Fruit fly (Drosophila melanogaster) whole organism, embryonic: ENCODE measurements around the gene CG9270.

Source experiments
- Ada2b ChIP-seq: fragments of 200-800 bp; sonication (Bioruptor generic); IDR thresholded peaks from 2 replicates; pipeline ENCODE4 v1.3.6; 2022; ENCODE audit warnings: missing biosample characterization, missing genetic modification characterization
- Adf1 ChIP-seq: fragments of 200-800 bp; sonication (Bioruptor generic); IDR thresholded peaks from 2 replicates; pipeline ENCODE4 v1.3.6; 2022; ENCODE audit warnings: missing biosample characterization, missing genetic modification characterization
- Asciz ChIP-seq: fragments of 200-800 bp; sonication (Bioruptor generic); optimal IDR thresholded peaks from 2 replicates; lab custom pipeline; 2017; ENCODE audit warnings: missing biosample characterization, mild to moderate bottlenecking, missing genetic modification characterization, missing genetic modification reagents
- B-H2 ChIP-seq: fragments of 200-800 bp; sonication (Bioruptor generic); optimal IDR thresholded peaks from 2 replicates; lab custom pipeline; 2018; ENCODE audit warnings: missing biosample characterization, mild to moderate bottlenecking, missing genetic modification characterization
- CG10366 ChIP-seq: fragments of 200-800 bp; sonication (Bioruptor generic); IDR thresholded peaks from 2 replicates; pipeline ENCODE4 v1.3.6; 2022; ENCODE audit warnings: missing biosample characterization, missing genetic modification characterization
- CG11398 ChIP-seq: fragments of 200-800 bp; sonication (Bioruptor generic); optimal IDR thresholded peaks from 2 replicates; lab custom pipeline; 2016; ENCODE audit warnings: missing biosample characterization, missing genetic modification characterization
- CG12744 ChIP-seq: fragments of 200-800 bp; sonication (Bioruptor generic); optimal IDR thresholded peaks from 2 replicates; lab custom pipeline; 2016; ENCODE audit warnings: missing biosample characterization, missing genetic modification characterization
- CG15011 ChIP-seq: fragments of 200-800 bp; sonication (Bioruptor generic); optimal IDR thresholded peaks from 3 replicates; lab custom pipeline; 2018; ENCODE audit warnings: missing biosample characterization, mild to moderate bottlenecking, missing genetic modification characterization
- CG1529 ChIP-seq: fragments of 200-800 bp; sonication (Bioruptor generic); optimal IDR thresholded peaks from 3 replicates; lab custom pipeline; 2018; ENCODE audit warnings: missing biosample characterization, missing genetic modification characterization
- CG1832 ChIP-seq: fragments of 200-800 bp; sonication (Bioruptor generic); optimal IDR thresholded peaks from 2 replicates; lab custom pipeline; 2017; ENCODE audit warnings: missing biosample characterization, mild to moderate bottlenecking, missing genetic modification characterization, inconsistent platforms
- CG18476 ChIP-seq: fragments of 200-800 bp; sonication (Bioruptor generic); optimal IDR thresholded peaks from 2 replicates; lab custom pipeline; 2016; ENCODE audit warnings: missing biosample characterization, mild to moderate bottlenecking, missing genetic modification characterization
- CG18599 ChIP-seq: fragments of 200-800 bp; sonication (Bioruptor generic); optimal IDR thresholded peaks from 3 replicates; lab custom pipeline; 2017; ENCODE audit warnings: missing biosample characterization, missing genetic modification characterization, mild to moderate bottlenecking, moderate library complexity, missing genetic modification reagents
- CG2129 ChIP-seq: fragments of 200-800 bp; sonication (Bioruptor generic); IDR thresholded peaks from 2 replicates; pipeline ENCODE4 v1.3.6; 2022; ENCODE audit warnings: missing biosample characterization, missing genetic modification characterization; ENCODE audit not compliant: partially characterized antibody
- CG30403 ChIP-seq: fragments of 200-800 bp; sonication (Bioruptor generic); optimal IDR thresholded peaks from 3 replicates; lab custom pipeline; 2016; ENCODE audit warnings: missing biosample characterization, missing genetic modification characterization
- CG31388 ChIP-seq: fragments of 200-800 bp; sonication (Bioruptor generic); optimal IDR thresholded peaks from 2 replicates; lab custom pipeline; 2016; ENCODE audit warnings: missing biosample characterization, missing genetic modification characterization
- CG42726 ChIP-seq: fragments of 200-800 bp; sonication (Bioruptor generic); IDR thresholded peaks from 2 replicates; pipeline ENCODE4 v1.3.6; 2022; ENCODE audit warnings: missing biosample characterization, missing genetic modification characterization; ENCODE audit not compliant: partially characterized antibody
- CG6175 ChIP-seq: fragments of 200-800 bp; sonication (Bioruptor generic); IDR thresholded peaks from 3 replicates; pipeline ENCODE4 v1.3.6; 2022; ENCODE audit warnings: missing biosample characterization, missing genetic modification characterization
- CG7271 ChIP-seq: fragments of 200-800 bp; sonication (Bioruptor generic); optimal IDR thresholded peaks from 2 replicates; lab custom pipeline; 2018; ENCODE audit warnings: missing biosample characterization, mild to moderate bottlenecking, missing genetic modification characterization, moderate library complexity
- CG9215 ChIP-seq: fragments of 200-800 bp; sonication (Bioruptor generic); IDR thresholded peaks from 2 replicates; pipeline ENCODE4 v1.3.6; 2022; ENCODE audit warnings: missing biosample characterization, missing genetic modification characterization
- CG9932 ChIP-seq: fragments of 200-800 bp; sonication (Bioruptor generic); IDR thresholded peaks from 2 replicates; pipeline ENCODE4 v1.3.6; 2022; ENCODE audit warnings: missing biosample characterization, missing genetic modification characterization
- Dfd ChIP-seq, 2 experiments: fragments of >200 bp; optimal IDR thresholded peaks; 2 replicates each; lab custom pipeline; 2017; ENCODE audit warnings: missing biosample characterization in 2 of 2, missing genetic modification characterization in 2 of 2
- E2f2 ChIP-seq: fragments of 200-800 bp; sonication (Bioruptor generic); IDR thresholded peaks from 2 replicates; pipeline ENCODE4 v1.3.6; 2022; ENCODE audit warnings: missing biosample characterization, missing genetic modification characterization
- HHEX ChIP-seq: fragments of 200-800 bp; sonication (Bioruptor generic); optimal IDR thresholded peaks from 3 replicates; lab custom pipeline; 2017; ENCODE audit warnings: missing biosample characterization, mild to moderate bottlenecking, missing genetic modification characterization, missing genetic modification reagents
- Kr ChIP-seq: fragments of 200-800 bp; sonication (Bioruptor generic); optimal IDR thresholded peaks from 2 replicates; lab custom pipeline; 2017; ENCODE audit warnings: missing biosample characterization, mild to moderate bottlenecking, missing genetic modification characterization
- MESR4 ChIP-seq: fragments of 200-800 bp; sonication (Bioruptor generic); optimal IDR thresholded peaks from 2 replicates; lab custom pipeline; 2018; ENCODE audit warnings: missing biosample characterization, mild to moderate bottlenecking, missing genetic modification characterization, moderate library complexity
- Mad ChIP-seq: fragments of 200-800 bp; sonication (Bioruptor generic); optimal IDR thresholded peaks from 2 replicates; lab custom pipeline; 2016; ENCODE audit warnings: missing biosample characterization, missing genetic modification characterization
- Nf-YB ChIP-seq: fragments of 200-800 bp; sonication (Bioruptor generic); optimal IDR thresholded peaks from 3 replicates; lab custom pipeline; 2019; ENCODE audit warnings: missing biosample characterization, mild to moderate bottlenecking, missing genetic modification characterization, moderate library complexity
- Ptx1 ChIP-seq: fragments of 200-800 bp; sonication (Bioruptor generic); IDR thresholded peaks from 2 replicates; pipeline ENCODE4 v1.3.6; 2022; ENCODE audit warnings: missing biosample characterization, missing genetic modification characterization
- Scr ChIP-seq: fragments of 200-800 bp; sonication (Bioruptor generic); IDR thresholded peaks from 2 replicates; pipeline ENCODE4 v1.3.6; 2022; ENCODE audit warnings: missing biosample characterization, missing genetic modification characterization; ENCODE audit not compliant: partially characterized antibody
- Sry-β ChIP-seq: fragments of 200-800 bp; sonication (Bioruptor generic); optimal IDR thresholded peaks from 2 replicates; lab custom pipeline; 2018; ENCODE audit warnings: missing biosample characterization, mild to moderate bottlenecking, missing genetic modification characterization, moderate library complexity
- Taf1 ChIP-seq: fragments of 200-800 bp; sonication (Bioruptor generic); IDR thresholded peaks from 2 replicates; pipeline ENCODE4 v1.3.6; 2022; ENCODE audit warnings: missing biosample characterization, missing genetic modification characterization
- ac ChIP-seq: fragments of 200-800 bp; sonication (Bioruptor generic); optimal IDR thresholded peaks from 3 replicates; lab custom pipeline; 2017; ENCODE audit warnings: missing biosample characterization, mild to moderate bottlenecking, missing genetic modification characterization
- chm ChIP-seq: fragments of 200-800 bp; sonication (Bioruptor generic); IDR thresholded peaks from 2 replicates; pipeline ENCODE4 v1.3.6; 2022; ENCODE audit warnings: missing biosample characterization, missing genetic modification characterization
- chn ChIP-seq: fragments of 200-800 bp; sonication (Bioruptor generic); optimal IDR thresholded peaks from 2 replicates; lab custom pipeline; 2016; ENCODE audit warnings: missing biosample characterization, missing genetic modification characterization
- ci ChIP-seq: fragments of 200-800 bp; sonication (Bioruptor generic); IDR thresholded peaks from 3 replicates; pipeline ENCODE4 v1.3.6; 2022; ENCODE audit warnings: missing biosample characterization, missing genetic modification characterization
- dmrt11E ChIP-seq: fragments of 200-800 bp; sonication (Bioruptor generic); optimal IDR thresholded peaks from 3 replicates; lab custom pipeline; 2018; ENCODE audit warnings: missing biosample characterization, mild to moderate bottlenecking, missing genetic modification characterization, moderate library complexity
- dysf ChIP-seq: fragments of 200-800 bp; sonication (Bioruptor generic); IDR thresholded peaks from 3 replicates; pipeline ENCODE4 v1.3.6; 2022; ENCODE audit warnings: missing biosample characterization, missing genetic modification characterization
- emc ChIP-seq: fragments of 200-800 bp; sonication (Bioruptor generic); optimal IDR thresholded peaks from 2 replicates; lab custom pipeline; 2016; ENCODE audit warnings: missing biosample characterization, missing genetic modification characterization
- gcm2 ChIP-seq: fragments of 200-800 bp; sonication (Bioruptor generic); optimal IDR thresholded peaks from 2 replicates; lab custom pipeline; 2016; ENCODE audit warnings: missing biosample characterization, missing genetic modification characterization
- gsb-n ChIP-seq: fragments of 200-800 bp; sonication (Bioruptor generic); optimal IDR thresholded peaks from 3 replicates; lab custom pipeline; 2018; ENCODE audit warnings: missing biosample characterization, mild to moderate bottlenecking, missing genetic modification characterization
- luna ChIP-seq: fragments of 200-800 bp; sonication (Bioruptor generic); optimal IDR thresholded peaks from 2 replicates; lab custom pipeline; 2016; ENCODE audit warnings: missing biosample characterization, missing genetic modification characterization
- nerfin-2 ChIP-seq: fragments of 200-800 bp; sonication (Bioruptor generic); IDR thresholded peaks from 2 replicates; pipeline ENCODE4 v1.3.6; 2022; ENCODE audit warnings: missing biosample characterization, missing genetic modification characterization; ENCODE audit not compliant: partially characterized antibody
- org-1 ChIP-seq: fragments of 200-800 bp; sonication (Bioruptor generic); optimal IDR thresholded peaks from 2 replicates; lab custom pipeline; 2017; ENCODE audit warnings: missing biosample characterization, missing genetic modification characterization
- p53 ChIP-seq: fragments of 200-800 bp; sonication (Bioruptor generic); optimal IDR thresholded peaks from 2 replicates; lab custom pipeline; 2016; ENCODE audit warnings: missing biosample characterization, missing genetic modification characterization
- salm ChIP-seq: fragments of 200-800 bp; sonication (Bioruptor generic); optimal IDR thresholded peaks from 2 replicates; lab custom pipeline; 2018; ENCODE audit warnings: missing biosample characterization, mild to moderate bottlenecking, missing genetic modification characterization
- scrt ChIP-seq: fragments of 200-800 bp; sonication (Bioruptor generic); optimal IDR thresholded peaks from 2 replicates; lab custom pipeline; 2018; ENCODE audit warnings: missing biosample characterization, mild to moderate bottlenecking, missing genetic modification characterization, moderate library complexity
- seq ChIP-seq: fragments of 200-800 bp; sonication (Bioruptor generic); IDR thresholded peaks from 2 replicates; pipeline ENCODE4 v1.3.6; 2022; ENCODE audit warnings: missing biosample characterization, missing genetic modification characterization
- slou ChIP-seq: fragments of 200-800 bp; sonication (Bioruptor generic); optimal IDR thresholded peaks from 3 replicates; lab custom pipeline; 2016; ENCODE audit warnings: missing biosample characterization, missing genetic modification characterization
- tna ChIP-seq: fragments of 200-800 bp; sonication (Bioruptor generic); IDR thresholded peaks from 2 replicates; pipeline ENCODE4 v1.3.6; 2022; ENCODE audit warnings: missing biosample characterization, missing genetic modification characterization; ENCODE audit not compliant: partially characterized antibody
- twi ChIP-seq: fragments of 200-800 bp; optimal IDR thresholded peaks from 2 replicates; lab custom pipeline; 2019; ENCODE audit warnings: missing biosample characterization, mild to moderate bottlenecking, missing genetic modification characterization, moderate library complexity
- unpg ChIP-seq: fragments of 200-800 bp; sonication (Bioruptor generic); optimal IDR thresholded peaks from 3 replicates; lab custom pipeline; 2018; ENCODE audit warnings: missing biosample characterization, mild to moderate bottlenecking, missing genetic modification characterization, moderate library complexity
- wor ChIP-seq: fragments of 200-800 bp; sonication (Bioruptor generic); IDR thresholded peaks from 2 replicates; pipeline ENCODE4 v1.3.6; 2022; ENCODE audit warnings: missing biosample characterization, missing genetic modification characterization

The CG9270 gene

dm6 chr2L:20918733-20919132, 15.2 kb downstream of the CG9270 start, which contains the start of the genes CG43739 and sky (continued):
- TF ChIP-seq CG6175 (GFP tag; lab: Robert Waterston, UW) (no peak), wor (GFP tag; lab: Robert Waterston, UW) (no peak), nerfin-2 (GFP tag; lab: Robert Waterston, UW) (peak; percentile 72), CG15011 (GFP tag; lab: Kevin White, UChicago) (no peak), tna (GFP tag; lab: Robert Waterston, UW) (peak; percentile 76), chn (GFP tag; lab: Kevin White, UChicago) (peak; percentile 16), CG7271 (no peak), emc (GFP tag; lab: Kevin White, UChicago) (no peak), B-H2 (GFP tag; lab: Kevin White, UChicago) (no peak), Taf1 (GFP tag; lab: Robert Waterston, UW) (no peak), ci (GFP tag; lab: Robert Waterston, UW) (no peak; the same call in 2 of the 3 replicates), CG2129 (GFP tag; lab: Robert Waterston, UW) (peak; percentile 67), CG10366 (GFP tag; lab: Robert Waterston, UW) (no peak), CG18599 (GFP tag; lab: Kevin White, UChicago) (peak; percentile 5), scrt (GFP tag; lab: Kevin White, UChicago) (peak; percentile 9), CG1832 (GFP tag; lab: Kevin White, UChicago) (no peak), dmrt11E (tag; lab: Kevin White, UChicago) (no peak), E2f2 (peak; percentile 99), Nf-YB (GFP tag; lab: Kevin White, UChicago) (no peak), CG11398 (GFP tag; lab: Kevin White, UChicago) (no peak), gsb-n (tag; lab: Kevin White, UChicago) (no peak), luna (GFP tag; lab: Kevin White, UChicago) (no peak), CG12744 (no peak), Sry-β (GFP tag; lab: Kevin White, UChicago) (peak; percentile 84), gcm2 (no peak), salm (tag; lab: Kevin White, UChicago) (no peak), Dfd (GFP tag; optimal IDR thresholded peaks at IDR 0.05; lab: Kevin White, UChicago) (no peak), Ptx1 (GFP tag; lab: Robert Waterston, UW) (no peak), slou (GFP tag; lab: Kevin White, UChicago) (no peak), twi (no peak), chm (GFP tag; lab: Robert Waterston, UW) (peak; percentile 32; the same call in 1 of the 2 replicates), CG42726 (GFP tag; lab: Robert Waterston, UW) (peak; percentile 90), unpg (GFP tag; lab: Kevin White, UChicago) (no peak), p53 (GFP tag; lab: Kevin White, UChicago) (no peak), org-1 (no peak), Kr (GFP tag; lab: Kevin White, UChicago) (no peak), CG9932 (GFP tag; lab: Robert Waterston, UW) (peak; percentile 73), CG9215 (0 out of 2 replicates have a peak, but pooled peaks have one; percentile 17), dysf (GFP tag; lab: Robert Waterston, UW) (no peak), Mad (GFP tag; lab: Kevin White, UChicago) (no peak), MESR4 (GFP tag; lab: Kevin White, UChicago) (peak; percentile 40), HHEX (GFP tag; lab: Kevin White, UChicago) (no peak), seq (GFP tag; lab: Robert Waterston, UW) (no peak), Asciz (no peak), ac (GFP tag; lab: Kevin White, UChicago) (no peak), CG31388 (no peak), Adf1 (no peak), CG1529 (GFP tag; lab: Kevin White, UChicago) (no peak), CG30403 (peak; percentile 28), Scr (GFP tag; lab: Robert Waterston, UW) (peak; percentile 85), Ada2b (GFP tag; lab: Robert Waterston, UW) (no peak), CG18476 (GFP tag; lab: Kevin White, UChicago) (no peak)
